Worm (Caenorhabditis elegans) whole organism, mixed stage, embryonic: ENCODE data around the gene dac-1.

Experiments
- elt-1 ChIP-seq: sonication (generic microtip); optimal IDR thresholded peaks from 2 replicates; lab custom pipeline; 2017; ENCODE audit warnings: missing genetic modification characterization, mild to moderate bottlenecking, missing compliant biosample characterization, antibody characterized with exemption, moderate library complexity, borderline replicate concordance; ENCODE audit not compliant: insufficient read depth
- elt-3 ChIP-seq: fragments of 150-350 bp; optimal IDR thresholded peaks from 2 replicates; lab custom pipeline; 2014; ENCODE audit warnings: missing biosample characterization, missing genetic modification characterization
- hlh-1 ChIP-seq: fragments of 150-350 bp; optimal IDR thresholded peaks from 2 replicates; lab custom pipeline; 2014; ENCODE audit warnings: missing biosample characterization, missing genetic modification reagents, missing genetic modification characterization

DNA sequence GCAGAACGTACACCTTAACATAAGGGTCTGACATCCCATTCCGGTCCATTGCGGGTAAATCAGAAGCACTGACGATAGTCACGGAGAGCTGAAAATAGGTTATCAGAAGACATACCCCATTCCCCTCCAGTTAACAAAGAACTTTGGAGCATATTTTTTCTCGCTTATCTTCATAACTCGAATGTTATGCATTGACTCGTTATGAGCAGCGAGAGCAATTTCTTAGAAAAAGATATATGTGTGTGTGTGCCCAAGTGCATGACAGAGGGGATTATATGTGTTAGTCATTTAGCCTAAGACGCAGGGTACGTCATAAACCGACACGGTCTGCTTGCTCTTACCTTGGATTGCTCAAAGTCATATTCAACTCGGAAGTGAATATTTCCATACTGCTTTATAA is 26.3 kb upstream of the dac-1 start:
- TF ChIP-seq hlh-1 (tag; lab: Kevin White, UChicago) = no peak
- TF ChIP-seq elt-3 (tag; lab: Kevin White, UChicago) = no peak
- no peak for TF ChIP-seq elt-1 (tag; lab: Kevin White, UChicago)
